Worm (Caenorhabditis elegans) whole organism, late embryonic: ENCODE data around the gene cap-1.

Experiments
- C08G9.2 ChIP-seq: sonication (generic microtip); optimal IDR thresholded peaks from 2 replicates; lab custom pipeline; 2016; ENCODE audit warnings: mild to moderate bottlenecking, missing genetic modification characterization, moderate library complexity, missing compliant biosample characterization
- F13H6.1 ChIP-seq: sonication (generic microtip); optimal IDR thresholded peaks from 2 replicates; lab custom pipeline; 2016; ENCODE audit warnings: missing genetic modification characterization, missing compliant biosample characterization
- T23F11.4 ChIP-seq: fragments of 200-800 bp; sonication (Bioruptor generic); optimal IDR thresholded peaks from 2 replicates; lab custom pipeline; 2018; ENCODE audit warnings: mild to moderate bottlenecking, missing genetic modification characterization, missing compliant biosample characterization
- Y22D7AL.16 ChIP-seq: sonication (generic microtip); optimal IDR thresholded peaks from 2 replicates; lab custom pipeline; 2016; ENCODE audit warnings: missing genetic modification characterization, missing compliant biosample characterization
- ceh-14 ChIP-seq: sonication (generic microtip); optimal IDR thresholded peaks from 2 replicates; lab custom pipeline; 2016; ENCODE audit warnings: missing genotype, missing genetic modification characterization, missing compliant biosample characterization
- ceh-2 ChIP-seq: sonication (generic microtip); optimal IDR thresholded peaks from 2 replicates; lab custom pipeline; 2016; ENCODE audit warnings: missing genotype, missing genetic modification characterization, missing compliant biosample characterization
- ceh-22 ChIP-seq: sonication (generic microtip); optimal IDR thresholded peaks from 2 replicates; lab custom pipeline; 2017; ENCODE audit warnings: missing biosample characterization, missing genetic modification characterization
- ceh-34 ChIP-seq: sonication (generic microtip); optimal IDR thresholded peaks from 2 replicates; lab custom pipeline; 2016; ENCODE audit warnings: mild to moderate bottlenecking, missing genetic modification characterization, missing compliant biosample characterization
- ceh-45 ChIP-seq: fragments of 200-800 bp; sonication (Bioruptor generic); IDR thresholded peaks from 2 replicates; pipeline ENCODE4 v1.3.6; 2022; ENCODE audit warnings: missing genetic modification reagents, missing genetic modification characterization, missing compliant biosample characterization
- ceh-6 ChIP-seq: fragments of 200-800 bp; sonication (Bioruptor generic); optimal IDR thresholded peaks from 2 replicates; lab custom pipeline; 2018; ENCODE audit warnings: mild to moderate bottlenecking, missing genetic modification characterization, missing compliant biosample characterization
- dmd-4 ChIP-seq: sonication (generic microtip); optimal IDR thresholded peaks from 2 replicates; lab custom pipeline; 2016; ENCODE audit warnings: borderline replicate concordance, missing genetic modification characterization, missing compliant biosample characterization
- dve-1 ChIP-seq: sonication (generic microtip); optimal IDR thresholded peaks from 2 replicates; lab custom pipeline; 2017; ENCODE audit warnings: antibody characterized with exemption, mild to moderate bottlenecking, missing genetic modification characterization, missing compliant biosample characterization
- elt-2 ChIP-seq: sonication (generic microtip); optimal IDR thresholded peaks from 2 replicates; lab custom pipeline; 2016; ENCODE audit warnings: missing genetic modification reagents, missing genetic modification characterization, missing compliant biosample characterization
- elt-4 ChIP-seq: sonication (generic microtip); optimal IDR thresholded peaks from 2 replicates; lab custom pipeline; 2016; ENCODE audit warnings: missing genetic modification characterization, missing compliant biosample characterization
- eyg-1 ChIP-seq: sonication (generic microtip); optimal IDR thresholded peaks from 2 replicates; lab custom pipeline; 2016; ENCODE audit warnings: missing genotype, missing genetic modification characterization, missing compliant biosample characterization
- fax-1 ChIP-seq: sonication (generic microtip); optimal IDR thresholded peaks from 2 replicates; lab custom pipeline; 2016; ENCODE audit warnings: missing genotype, missing genetic modification characterization, missing compliant biosample characterization
- fkh-6 ChIP-seq: sonication (generic microtip); optimal IDR thresholded peaks from 2 replicates; lab custom pipeline; 2016; ENCODE audit warnings: missing genetic modification characterization, missing compliant biosample characterization
- gmeb-2 ChIP-seq: sonication (generic microtip); optimal IDR thresholded peaks from 2 replicates; lab custom pipeline; 2016; ENCODE audit warnings: missing genetic modification characterization, inconsistent platforms, missing compliant biosample characterization
- hlh-30 ChIP-seq: sonication (generic microtip); optimal IDR thresholded peaks from 2 replicates; lab custom pipeline; 2017; ENCODE audit warnings: antibody characterized with exemption, missing genetic modification characterization, missing compliant biosample characterization; ENCODE audit not compliant: insufficient read depth
- hlh-6 ChIP-seq: sonication (generic microtip); optimal IDR thresholded peaks from 2 replicates; lab custom pipeline; 2016; ENCODE audit warnings: missing genotype, missing genetic modification characterization, missing compliant biosample characterization
- madf-2 ChIP-seq: sonication (generic microtip); optimal IDR thresholded peaks from 2 replicates; lab custom pipeline; 2017; ENCODE audit warnings: missing genetic modification characterization, missing compliant biosample characterization
- nfya-1 ChIP-seq: sonication (generic microtip); optimal IDR thresholded peaks from 2 replicates; lab custom pipeline; 2017; ENCODE audit warnings: missing genetic modification characterization, mild to moderate bottlenecking, missing compliant biosample characterization, antibody characterized with exemption, moderate library complexity
- nhr-11 ChIP-seq: fragments of 150-350 bp; optimal IDR thresholded peaks from 2 replicates; lab custom pipeline; 2014; ENCODE audit warnings: missing biosample characterization, missing genetic modification characterization
- nhr-232 ChIP-seq: sonication (generic microtip); optimal IDR thresholded peaks from 2 replicates; lab custom pipeline; 2016; ENCODE audit warnings: missing genetic modification characterization, missing compliant biosample characterization
- pag-3 ChIP-seq: sonication (generic microtip); optimal IDR thresholded peaks from 2 replicates; lab custom pipeline; 2016; ENCODE audit warnings: missing compliant biosample characterization, missing genetic modification characterization, borderline replicate concordance
- pat-9 ChIP-seq: fragments of 200-800 bp; sonication (Bioruptor generic); optimal IDR thresholded peaks from 2 replicates; lab custom pipeline; 2018; ENCODE audit warnings: mild to moderate bottlenecking, missing genetic modification characterization, moderate library complexity, missing compliant biosample characterization
- pha-2 ChIP-seq: sonication (generic microtip); optimal IDR thresholded peaks from 2 replicates; lab custom pipeline; 2017; ENCODE audit warnings: mild to moderate bottlenecking, missing genetic modification characterization, missing compliant biosample characterization
- pqm-1 ChIP-seq: sonication (generic microtip); optimal IDR thresholded peaks from 2 replicates; lab custom pipeline; 2016; ENCODE audit warnings: missing genetic modification characterization, missing compliant biosample characterization
- rnt-1 ChIP-seq: sonication (generic microtip); optimal IDR thresholded peaks from 2 replicates; lab custom pipeline; 2016; ENCODE audit warnings: missing genetic modification characterization, missing compliant biosample characterization
- syd-9 ChIP-seq: sonication (generic microtip); optimal IDR thresholded peaks from 2 replicates; lab custom pipeline; 2016; ENCODE audit warnings: mild to moderate bottlenecking, missing genetic modification characterization, moderate library complexity, missing compliant biosample characterization
- tbx-7 ChIP-seq: sonication (generic microtip); optimal IDR thresholded peaks from 2 replicates; lab custom pipeline; 2016; ENCODE audit warnings: missing genotype, missing genetic modification characterization, missing compliant biosample characterization
- unc-3 ChIP-seq, 2 experiments: fragments of 200-800 bp in 1 of 2; sonication (Bioruptor generic) in 1 of 2; sonication (generic microtip) in 1 of 2; conservative IDR thresholded peaks in 1 of 2; optimal IDR thresholded peaks in 1 of 2; 2 replicates each; pipeline versions ENCODE4 v1.3.6 to Lab custom; 2016 to 2022; ENCODE audit warnings: missing compliant biosample characterization in 2 of 2, missing genetic modification characterization in 2 of 2, missing genetic modification reagents in 1 of 2
- unc-55 ChIP-seq: sonication (generic microtip); optimal IDR thresholded peaks from 2 replicates; lab custom pipeline; 2017; ENCODE audit warnings: missing biosample characterization, missing genetic modification reagents, missing genetic modification characterization
- zip-5 ChIP-seq: sonication (generic microtip); optimal IDR thresholded peaks from 2 replicates; lab custom pipeline; 2016; ENCODE audit warnings: missing genetic modification characterization, missing compliant biosample characterization
- ztf-16 ChIP-seq: sonication (generic microtip); optimal IDR thresholded peaks from 2 replicates; lab custom pipeline; 2017; ENCODE audit warnings: missing genetic modification characterization, missing compliant biosample characterization

Gene cap-1

ce11 chrIV:7234623-7235022 lies 4.6 kb upstream of the cap-1 start:
- no peak for TF ChIP-seq syd-9
- no peak for TF ChIP-seq pat-9 (tag; lab: Kevin White, UChicago)
- TF ChIP-seq ceh-14 = no peak
- TF ChIP-seq ztf-16 (tag; lab: Kevin White, UChicago) = no peak
- TF ChIP-seq fkh-6 = no peak
- TF ChIP-seq ceh-22 (tag; lab: Kevin White, UChicago) = no peak
- no peak for TF ChIP-seq C08G9.2 (tag; lab: Kevin White, UChicago)
- no peak for TF ChIP-seq T23F11.4
- TF ChIP-seq unc-3 (GFP tag; conservative IDR thresholded peaks at IDR 0.05; lab: Robert Waterston, UW) = no peak
- TF ChIP-seq unc-3 (tag; optimal IDR thresholded peaks at IDR 0.05; lab: Kevin White, UChicago) = no peak
- TF ChIP-seq gmeb-2 = no peak
- no peak for TF ChIP-seq dmd-4 (tag; lab: Kevin White, UChicago)
- TF ChIP-seq nhr-11 (tag; lab: Kevin White, UChicago) = no peak

ce11 chrIV:7233566-7234014 lies 3.6 kb upstream of the cap-1 start:
- TF ChIP-seq ceh-45 (GFP tag; lab: Robert Waterston, UW) (no peak), pha-2 (tag; lab: Kevin White, UChicago) (no peak), T23F11.4 (no peak), nfya-1 (tag; lab: Kevin White, UChicago) (no peak)

ce11 chrIV:7230935-7231334 lies 912 bp upstream of the cap-1 start, which contains the start of gene D2024.4:
Gene D2024.4, plus strand, starts transcription at chrIV:7231235.
- TF ChIP-seq madf-2 (tag; lab: Kevin White, UChicago) (no peak), ceh-45 (GFP tag; lab: Robert Waterston, UW) (no peak), rnt-1 (no peak), ceh-34 (tag; lab: Kevin White, UChicago) (no peak), T23F11.4 (no peak), ceh-2 (tag; lab: Kevin White, UChicago) (no peak), tbx-7 (tag; lab: Kevin White, UChicago) (no peak), eyg-1 (tag; lab: Kevin White, UChicago) (no peak), C08G9.2 (tag; lab: Kevin White, UChicago) (no peak), nhr-232 (tag; lab: Kevin White, UChicago) (no peak), elt-2 (tag; lab: Kevin White, UChicago) (no peak)

ce11 chrIV:7228208-7228607 lies 1.8 kb downstream of the cap-1 start, which contains the start of gene D2024.5:
Gene D2024.5, minus strand, starts transcription at chrIV:7228308.
- TF ChIP-seq elt-4 = no peak
- no peak for TF ChIP-seq dmd-4 (tag; lab: Kevin White, UChicago)
- TF ChIP-seq hlh-30 (tag; lab: Kevin White, UChicago) = no peak
- TF ChIP-seq fax-1 (tag; lab: Kevin White, UChicago) = no peak
- TF ChIP-seq pqm-1 (tag; lab: Kevin White, UChicago) = no peak
- TF ChIP-seq F13H6.1 = no peak
- TF ChIP-seq nhr-232 (tag; lab: Kevin White, UChicago) = no peak
- TF ChIP-seq Y22D7AL.16 (tag; lab: Kevin White, UChicago) = no peak
- TF ChIP-seq ceh-14 = no peak
- TF ChIP-seq eyg-1 (tag; lab: Kevin White, UChicago) = no peak
- no peak for TF ChIP-seq ceh-34 (tag; lab: Kevin White, UChicago)
- TF ChIP-seq ceh-6 (GFP tag; lab: Kevin White, UChicago) = no peak
- no peak for TF ChIP-seq pat-9 (tag; lab: Kevin White, UChicago)
- no peak for TF ChIP-seq unc-55 (GFP tag; lab: Kevin White, UChicago)
- no peak for TF ChIP-seq rnt-1
- no peak for TF ChIP-seq dve-1 (tag; lab: Kevin White, UChicago)
- TF ChIP-seq gmeb-2 = no peak
- TF ChIP-seq zip-5 = no peak
- TF ChIP-seq hlh-6 = no peak
- no peak for TF ChIP-seq pag-3
